Worm (Caenorhabditis elegans) whole organism, L4 larva: ENCODE data around the gene C23H4.6.

Source experiments
- F10B5.3 ChIP-seq: sonication (generic microtip); optimal IDR thresholded peaks from 2 replicates; lab custom pipeline; 2016; ENCODE audit warnings: mild to moderate bottlenecking, missing genetic modification characterization, missing compliant biosample characterization
- F26F4.8 ChIP-seq: fragments of 200-800 bp; sonication (Bioruptor generic); conservative IDR thresholded peaks from 2 replicates; pipeline ENCODE4 v1.3.6; 2022; ENCODE audit warnings: missing genetic modification characterization, missing compliant biosample characterization
- F37D6.2 ChIP-seq: sonication (generic microtip); optimal IDR thresholded peaks from 2 replicates; lab custom pipeline; 2016; ENCODE audit warnings: mild to moderate bottlenecking, missing genetic modification characterization, missing compliant biosample characterization
- F44E2.7 ChIP-seq: fragments of 200-800 bp; sonication (Bioruptor generic); IDR thresholded peaks from 2 replicates; pipeline ENCODE4 v2.1.2; 2022; ENCODE audit warnings: missing genetic modification characterization, missing compliant biosample characterization
- T20F7.1 ChIP-seq: fragments of 200-800 bp; sonication (Bioruptor generic); optimal IDR thresholded peaks from 2 replicates; lab custom pipeline; 2018; ENCODE audit warnings: mild to moderate bottlenecking, missing genetic modification characterization, missing compliant biosample characterization
- Y105C5A.15 ChIP-seq: fragments of 200-800 bp; sonication (Bioruptor generic); IDR thresholded peaks from 2 replicates; pipeline ENCODE4 v1.3.6; 2022; ENCODE audit warnings: missing genetic modification characterization, missing compliant biosample characterization
- Y48G9A.11 ChIP-seq: fragments of 200-800 bp; sonication (Bioruptor generic); IDR thresholded peaks from 2 replicates; pipeline ENCODE4 v1.3.6; 2022; ENCODE audit warnings: missing genetic modification reagents, missing genetic modification characterization, missing compliant biosample characterization
- ZK337.2 ChIP-seq: fragments of 200-800 bp; sonication (Bioruptor generic); IDR thresholded peaks from 2 replicates; pipeline ENCODE4 v1.3.6; 2022; ENCODE audit warnings: missing genetic modification reagents, missing genetic modification characterization, missing compliant biosample characterization
- ZK546.5 ChIP-seq, 2 experiments: sonication (generic microtip); optimal IDR thresholded peaks; 2 replicates each; lab custom pipeline; 2017; ENCODE audit warnings: missing biosample characterization in 2 of 2, missing genetic modification characterization in 2 of 2
- aha-1 ChIP-seq: fragments of 150-350 bp; peaks from one replicate; lab custom pipeline; 2014; ENCODE audit warnings: missing biosample characterization, missing genetic modification characterization
- ceh-20 ChIP-seq: fragments of 200-800 bp; sonication (Bioruptor generic); IDR thresholded peaks from 2 replicates; pipeline ENCODE4 v1.3.6; 2022; ENCODE audit warnings: missing genetic modification reagents, missing genetic modification characterization, missing compliant biosample characterization
- daf-12 ChIP-seq: fragments of 150-350 bp; optimal IDR thresholded peaks from 2 replicates; lab custom pipeline; 2014; ENCODE audit warnings: missing biosample characterization, missing genetic modification reagents, missing genetic modification characterization
- daf-16 ChIP-seq, 3 experiments: sonication (generic microtip); optimal IDR thresholded peaks; 2 replicates each; lab custom pipeline; 2016 to 2017; ENCODE audit warnings: missing genetic modification characterization in 3 of 3, missing genetic modification reagents in 3 of 3, mild to moderate bottlenecking in 2 of 3, missing compliant biosample characterization in 2 of 3, missing biosample characterization in 1 of 3, moderate library complexity in 1 of 3
- daf-19 ChIP-seq: fragments of 200-800 bp; sonication (Bioruptor generic); conservative IDR thresholded peaks from 2 replicates; pipeline ENCODE4 v1.3.6; 2022; ENCODE audit warnings: missing genetic modification characterization, missing compliant biosample characterization
- dmd-6 ChIP-seq: fragments of 200-800 bp; sonication (Bioruptor generic); IDR thresholded peaks from 2 replicates; pipeline ENCODE4 v1.3.6; 2022; ENCODE audit warnings: missing genetic modification reagents, missing genetic modification characterization, missing compliant biosample characterization
- duxl-1 ChIP-seq: sonication (generic microtip); optimal IDR thresholded peaks from 2 replicates; lab custom pipeline; 2016; ENCODE audit warnings: mild to moderate bottlenecking, missing genetic modification characterization, moderate library complexity, missing compliant biosample characterization; ENCODE audit not compliant: poor library complexity
- dve-1 ChIP-seq: sonication (generic microtip); optimal IDR thresholded peaks from 2 replicates; lab custom pipeline; 2017; ENCODE audit warnings: antibody characterized with exemption, mild to moderate bottlenecking, missing genetic modification characterization, missing compliant biosample characterization; ENCODE audit not compliant: insufficient read depth
- fkh-10 ChIP-seq: fragments of 150-350 bp; optimal IDR thresholded peaks from 2 replicates; lab custom pipeline; 2014; ENCODE audit warnings: missing biosample characterization, missing genetic modification reagents, missing genetic modification characterization
- gei-8 ChIP-seq: fragments of 200-800 bp; sonication (Bioruptor generic); optimal IDR thresholded peaks from 2 replicates; lab custom pipeline; 2018; ENCODE audit warnings: mild to moderate bottlenecking, missing genetic modification characterization, missing compliant biosample characterization
- hlh-11 ChIP-seq: fragments of 200-800 bp; sonication (Bioruptor generic); optimal IDR thresholded peaks from 2 replicates; lab custom pipeline; 2018; ENCODE audit warnings: mild to moderate bottlenecking, missing genetic modification characterization, missing compliant biosample characterization
- hmg-1.1 ChIP-seq: fragments of 200-800 bp; sonication (Bioruptor generic); IDR thresholded peaks from 2 replicates; pipeline ENCODE4 v1.3.6; 2022; ENCODE audit warnings: missing genetic modification reagents, missing genetic modification characterization, missing compliant biosample characterization
- jun-1 ChIP-seq: fragments of 150-350 bp; optimal IDR thresholded peaks from 2 replicates; lab custom pipeline; 2014; ENCODE audit warnings: missing biosample characterization, missing genetic modification reagents, missing genetic modification characterization
- lin-15B ChIP-seq: fragments of 150-350 bp; sonication (generic microtip); optimal IDR thresholded peaks from 3 replicates; lab custom pipeline; 2014; ENCODE audit warnings: missing biosample characterization, missing genetic modification characterization
- lin-39 ChIP-seq: fragments of 150-350 bp; optimal IDR thresholded peaks from 2 replicates; lab custom pipeline; 2014; ENCODE audit warnings: missing biosample characterization, missing genetic modification reagents, missing genetic modification characterization
- lir-3 ChIP-seq: sonication (generic microtip); optimal IDR thresholded peaks from 2 replicates; lab custom pipeline; 2016; ENCODE audit warnings: mild to moderate bottlenecking, missing genetic modification characterization, missing compliant biosample characterization
- lsy-2 ChIP-seq, 2 experiments: fragments of 150-350 bp in 1 of 2; sonication (generic microtip) in 1 of 2; optimal IDR thresholded peaks; 2 replicates each; lab custom pipeline; 2014 to 2017; ENCODE audit warnings: missing biosample characterization in 2 of 2, missing genetic modification characterization in 2 of 2
- madf-5 ChIP-seq, 2 experiments: fragments of 200-800 bp; sonication (Bioruptor generic); IDR thresholded peaks; 2 replicates each; pipeline ENCODE4 v1.3.6; 2022; ENCODE audit warnings: missing compliant biosample characterization in 2 of 2, missing genetic modification characterization in 2 of 2
- nhr-28 ChIP-seq: fragments of 150-350 bp; optimal IDR thresholded peaks from 2 replicates; lab custom pipeline; 2014; ENCODE audit warnings: missing biosample characterization, missing genetic modification characterization
- nhr-6 ChIP-seq: fragments of 150-350 bp; optimal IDR thresholded peaks from 2 replicates; lab custom pipeline; 2014; ENCODE audit warnings: missing biosample characterization, missing genetic modification characterization
- nhr-76 ChIP-seq: fragments of 150-350 bp; optimal IDR thresholded peaks from 2 replicates; lab custom pipeline; 2014; ENCODE audit warnings: missing biosample characterization, missing genetic modification characterization
- php-3 ChIP-seq: fragments of 200-800 bp; sonication (Bioruptor generic); IDR thresholded peaks from 2 replicates; pipeline ENCODE4 v1.3.6; 2022; ENCODE audit warnings: missing genetic modification reagents, missing genetic modification characterization, missing compliant biosample characterization
- pqm-1 ChIP-seq: sonication (generic microtip); optimal IDR thresholded peaks from 2 replicates; lab custom pipeline; 2017; ENCODE audit warnings: missing biosample characterization, missing genetic modification characterization
- rbr-2 ChIP-seq: sonication (generic microtip); optimal IDR thresholded peaks from 2 replicates; lab custom pipeline; 2016; ENCODE audit warnings: missing genotype, missing genetic modification characterization, missing compliant biosample characterization
- saeg-2 ChIP-seq: fragments of 200-800 bp; sonication (Bioruptor generic); IDR thresholded peaks from 2 replicates; pipeline ENCODE4 v1.3.6; 2022; ENCODE audit warnings: missing genetic modification reagents, missing genetic modification characterization, missing compliant biosample characterization
- sdz-12 ChIP-seq: fragments of 200-800 bp; sonication (Bioruptor generic); optimal IDR thresholded peaks from 2 replicates; lab custom pipeline; 2018; ENCODE audit warnings: mild to moderate bottlenecking, missing genetic modification characterization, missing compliant biosample characterization
- skn-1 ChIP-seq: fragments of 150-350 bp; optimal IDR thresholded peaks from 2 replicates; lab custom pipeline; 2014; ENCODE audit warnings: missing biosample characterization, missing genetic modification characterization
- spr-3 ChIP-seq: fragments of 200-800 bp; sonication (Bioruptor generic); optimal IDR thresholded peaks from 2 replicates; lab custom pipeline; 2018; ENCODE audit warnings: mild to moderate bottlenecking, missing genetic modification characterization, missing compliant biosample characterization
- tra-1 ChIP-seq: fragments of 200-800 bp; sonication (Bioruptor generic); IDR thresholded peaks from 2 replicates; pipeline ENCODE4 v1.3.6; 2022; ENCODE audit warnings: missing genetic modification reagents, missing genetic modification characterization, missing compliant biosample characterization
- unc-130 ChIP-seq: sonication (generic microtip); optimal IDR thresholded peaks from 2 replicates; lab custom pipeline; 2016; ENCODE audit warnings: missing genetic modification reagents, missing genetic modification characterization, missing compliant biosample characterization
- unc-62 ChIP-seq, 3 experiments: fragments of 150-350 bp in 1 of 3; sonication (generic microtip); optimal IDR thresholded peaks in 2 of 3; peaks in 1 of 3; 1 replicate in 1 of 3; 2 replicates in 2 of 3; lab custom pipeline; 2014 to 2017; ENCODE audit warnings: missing biosample characterization in 3 of 3, missing genetic modification characterization in 3 of 3, missing genetic modification reagents in 3 of 3, missing genotype in 1 of 3
- vab-7 ChIP-seq: fragments of 200-800 bp; sonication (Bioruptor generic); IDR thresholded peaks from 2 replicates; pipeline ENCODE4 v1.3.6; 2022; ENCODE audit warnings: missing genetic modification reagents, missing genetic modification characterization, missing compliant biosample characterization
- zip-11 ChIP-seq: fragments of 200-800 bp; sonication (Bioruptor generic); IDR thresholded peaks from 2 replicates; pipeline ENCODE4 v1.3.6; 2022; ENCODE audit warnings: missing genetic modification characterization, missing compliant biosample characterization
- ztf-11 ChIP-seq: fragments of 150-350 bp; optimal IDR thresholded peaks from 2 replicates; lab custom pipeline; 2014; ENCODE audit warnings: missing biosample characterization, missing genetic modification characterization

The C23H4.6 gene

DNA sequence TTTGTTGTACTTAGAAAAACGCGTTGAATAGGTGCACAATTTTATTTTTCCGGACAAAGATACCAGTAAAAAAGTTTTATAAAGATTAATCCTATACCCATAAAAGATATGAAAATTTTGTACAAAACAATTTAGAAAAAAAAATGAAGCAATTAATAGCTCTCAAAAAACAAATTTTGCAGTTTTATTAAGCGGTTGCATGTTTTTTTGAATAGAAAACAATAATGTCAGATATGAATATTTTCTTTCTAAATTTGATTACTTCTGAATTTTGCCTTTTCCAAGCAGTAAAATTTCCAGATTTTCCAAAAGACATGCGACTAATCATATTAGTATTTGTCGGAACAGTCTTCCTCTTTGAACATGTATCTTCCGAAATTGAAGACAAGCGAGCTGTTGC is 18.5 kb upstream of the C23H4.6 start, which contains the start of gene C23H4.8:
Gene C23H4.8, plus strand, starts transcription at position 301 of the 400 bp plus-strand sequence.
- TF ChIP-seq saeg-2 (GFP tag; lab: Robert Waterston, UW) (no peak), Y48G9A.11 (no peak), lsy-2 (tag; optimal IDR thresholded peaks at IDR 0.05; lab: Kevin White, UChicago) (no peak), dmd-6 (GFP tag; lab: Robert Waterston, UW) (no peak), spr-3 (GFP tag; lab: Kevin White, UChicago) (no peak), jun-1 (tag; lab: Kevin White, UChicago) (no peak), rbr-2 (no peak), unc-130 (no peak), F44E2.7 (GFP tag; lab: Robert Waterston, UW) (no peak), fkh-10 (GFP tag; lab: Kevin White, UChicago) (no peak), F10B5.3 (tag; lab: Kevin White, UChicago) (no peak), lin-15B (tag; lab: Kevin White, UChicago) (no peak), daf-12 (tag; lab: Kevin White, UChicago) (no peak), vab-7 (GFP tag; lab: Robert Waterston, UW) (no peak)

DNA sequence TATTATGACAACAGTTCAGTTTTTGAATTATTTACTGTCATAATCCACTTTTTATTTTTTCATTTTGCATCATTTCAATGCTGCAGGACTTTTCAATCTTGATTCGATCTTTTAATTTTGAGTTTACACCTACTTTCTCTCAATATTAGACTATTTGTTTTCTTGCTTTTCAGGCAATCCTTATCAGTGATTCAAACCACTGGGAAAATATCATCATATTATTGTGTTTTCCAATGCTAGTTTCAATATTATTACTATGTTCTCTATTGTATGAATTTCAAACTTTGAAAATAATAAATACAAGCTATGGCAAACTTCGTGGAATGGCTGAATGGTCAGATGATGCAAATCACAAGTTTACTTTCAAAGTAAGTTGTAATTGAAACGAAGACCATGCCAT is 15.9 kb upstream of the C23H4.6 start, which contains the start of gene cest-8:
Gene cest-8, plus strand, starts transcription at position 184 of the 400 bp plus-strand sequence.
- no peak for TF ChIP-seq Y105C5A.15 (GFP tag; lab: Robert Waterston, UW)
- TF ChIP-seq dve-1 (tag; lab: Kevin White, UChicago), result peak; percentile 19
- no peak for TF ChIP-seq daf-19
- TF ChIP-seq daf-16 (GFP tag; optimal IDR thresholded peaks at IDR 0.05; lab: Kevin White, UChicago), result no peak
- TF ChIP-seq daf-16 (tag; optimal IDR thresholded peaks at IDR 0.05; lab: Kevin White, UChicago), result peak; percentile 97
- peak; percentile 87 for TF ChIP-seq aha-1
- peak; percentile 14 for TF ChIP-seq pqm-1 (tag; lab: Kevin White, UChicago)
- TF ChIP-seq, all 104 proteins: peak for 4

DNA sequence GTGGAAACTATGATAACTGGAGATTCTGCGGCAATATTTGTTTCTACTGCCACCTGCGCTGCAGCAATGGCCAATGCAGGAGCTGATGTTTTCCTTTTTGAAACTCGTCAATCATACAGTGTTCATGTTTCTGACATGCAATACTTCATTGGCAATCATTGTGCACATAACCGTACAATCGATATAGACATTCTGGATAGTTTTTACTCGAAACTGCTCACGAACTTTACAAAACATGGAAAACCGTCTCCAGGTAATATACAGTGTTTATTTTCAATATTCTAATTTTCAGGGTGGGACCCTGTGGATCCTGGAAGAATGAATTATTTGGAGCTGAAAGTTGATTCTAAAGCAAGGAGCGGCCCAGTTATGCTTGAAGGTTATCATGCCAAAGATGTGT is 13.6 kb upstream of the C23H4.6 start, which contains the start of gene cest-9.2:
Gene cest-9.2, plus strand, starts transcription at position 301 of the 400 bp plus-strand sequence.
- peak; percentile 28 for TF ChIP-seq aha-1
- no peak for TF ChIP-seq daf-16 (GFP tag; optimal IDR thresholded peaks at IDR 0.05; lab: Kevin White, UChicago)
- TF ChIP-seq daf-16 (tag; optimal IDR thresholded peaks at IDR 0.05; lab: Kevin White, UChicago), result peak; percentile 2
- TF ChIP-seq ZK337.2, result no peak

- no peak for TF ChIP-seq T20F7.1 (GFP tag; lab: Kevin White, UChicago)
- no peak for TF ChIP-seq madf-5 (GFP tag; IDR thresholded peaks at IDR 0.05; lab: Robert Waterston, UW)
- no peak for TF ChIP-seq F37D6.2 (tag; lab: Kevin White, UChicago)
- no peak for TF ChIP-seq hmg-1.1 (GFP tag; lab: Robert Waterston, UW)
- no peak for TF ChIP-seq nhr-76 (tag; lab: Kevin White, UChicago)
- TF ChIP-seq sdz-12 (GFP tag; lab: Kevin White, UChicago), result no peak
- no peak for TF ChIP-seq unc-62 (GFP tag; optimal IDR thresholded peaks at IDR 0.05 in 1 of 2; lab: Kevin White, UChicago)
- no peak for TF ChIP-seq unc-62 (tag; optimal IDR thresholded peaks at IDR 0.05; lab: Kevin White, UChicago)
- TF ChIP-seq aha-1, result no peak
- TF ChIP-seq nhr-6 (tag; lab: Kevin White, UChicago), result no peak
- no peak for TF ChIP-seq duxl-1 (tag; lab: Kevin White, UChicago)
- no peak for TF ChIP-seq ceh-20 (GFP tag; lab: Robert Waterston, UW)
- TF ChIP-seq nhr-28, result peak; percentile 24
- no peak; the same call in 1 of the 2 replicates for TF ChIP-seq php-3 (GFP tag; lab: Robert Waterston, UW)
- TF ChIP-seq ZK337.2, result no peak
- no peak for TF ChIP-seq daf-16 (GFP tag; optimal IDR thresholded peaks at IDR 0.05; lab: Kevin White, UChicago)
- peak; percentile 95 for TF ChIP-seq daf-16 (tag; optimal IDR thresholded peaks at IDR 0.05; lab: Kevin White, UChicago)
- no peak for TF ChIP-seq ztf-11 (tag; lab: Kevin White, UChicago)
- no peak for TF ChIP-seq lir-3
- peak; percentile 36 for TF ChIP-seq hlh-11 (tag; lab: Kevin White, UChicago)
- no peak for TF ChIP-seq Y48G9A.11
- TF ChIP-seq ZK546.5 (tag; optimal IDR thresholded peaks at IDR 0.05; lab: Kevin White, UChicago), result no peak
- peak; percentile 63 for TF ChIP-seq dve-1 (tag; lab: Kevin White, UChicago)
- no peak for TF ChIP-seq zip-11
- no peak for TF ChIP-seq lin-39 (tag; lab: Kevin White, UChicago)
- no peak for TF ChIP-seq lin-15B (tag; lab: Kevin White, UChicago)
- TF ChIP-seq F10B5.3 (tag; lab: Kevin White, UChicago), result no peak
- TF ChIP-seq tra-1 (GFP tag; lab: Robert Waterston, UW), result no peak
- no peak for TF ChIP-seq skn-1 (tag; lab: Kevin White, UChicago)
- TF ChIP-seq gei-8, result no peak
- TF ChIP-seq pqm-1 (tag; lab: Kevin White, UChicago), result peak; percentile 19
- TF ChIP-seq F26F4.8 (GFP tag; lab: Robert Waterston, UW), result no peak
These were observed 12.7 kb upstream of the C23H4.6 start for ce11 chrX:12222723-12223122.
